Worm (Caenorhabditis elegans) whole organism, L4 larva: Measurements from ENCODE around the gene ugt-4.

Experiments used
- fos-1 ChIP-seq: fragments of 150-350 bp; optimal IDR thresholded peaks from 2 replicates; lab custom pipeline; 2014; ENCODE audit warnings: missing biosample characterization, missing genetic modification characterization
- nhr-237 ChIP-seq: sonication (generic microtip); optimal IDR thresholded peaks from 2 replicates; lab custom pipeline; 2017; ENCODE audit warnings: missing biosample characterization, missing genetic modification characterization

- TF ChIP-seq nhr-237 (tag; lab: Kevin White, UChicago) (no peak), fos-1 (tag; lab: Kevin White, UChicago) (no peak)
These were observed 31.7 kb downstream of the ugt-4 start, which contains the start of the genes abcf-1 and scc-3 for ce11 chrV:12763291-12763995.
